Worm (Caenorhabditis elegans) whole organism, L2 larva: ENCODE data around the gene nhr-59.

Source experiments
- C34F6.9 ChIP-seq: fragments of 150-350 bp; optimal IDR thresholded peaks from 2 replicates; lab custom pipeline; 2014; ENCODE audit warnings: missing biosample characterization, missing genetic modification characterization
- Y55F3AM.14 ChIP-seq: fragments of 200-800 bp; sonication (Bioruptor generic); optimal IDR thresholded peaks from 2 replicates; lab custom pipeline; 2018; ENCODE audit warnings: mild to moderate bottlenecking, missing genetic modification characterization, missing compliant biosample characterization
- ZK546.5 ChIP-seq: sonication (generic microtip); optimal IDR thresholded peaks from 2 replicates; lab custom pipeline; 2017; ENCODE audit warnings: missing biosample characterization, missing genetic modification characterization
- blmp-1 ChIP-seq: sonication (generic microtip); optimal IDR thresholded peaks from 2 replicates; lab custom pipeline; 2017; ENCODE audit warnings: missing genetic modification characterization, mild to moderate bottlenecking, missing compliant biosample characterization, antibody characterized with exemption, moderate library complexity; ENCODE audit not compliant: insufficient read depth
- ceh-16 ChIP-seq: fragments of 150-350 bp; optimal IDR thresholded peaks from 2 replicates; lab custom pipeline; 2014; ENCODE audit warnings: missing biosample characterization, missing genetic modification characterization
- ceh-82 ChIP-seq: fragments of 150-350 bp; optimal IDR thresholded peaks from 2 replicates; lab custom pipeline; 2014; ENCODE audit warnings: missing biosample characterization, missing genetic modification characterization
- crh-2 ChIP-seq: sonication (generic microtip); optimal IDR thresholded peaks from 2 replicates; lab custom pipeline; 2017; ENCODE audit warnings: missing biosample characterization, missing genetic modification characterization
- dmd-4 ChIP-seq: sonication (generic microtip); optimal IDR thresholded peaks from 2 replicates; lab custom pipeline; 2017; ENCODE audit warnings: missing biosample characterization, missing genetic modification characterization
- egl-27 ChIP-seq: sonication (generic microtip); optimal IDR thresholded peaks from 3 replicates; lab custom pipeline; 2017; ENCODE audit warnings: missing biosample characterization, missing genetic modification reagents, missing genetic modification characterization
- elt-1 ChIP-seq: fragments of 150-350 bp; optimal IDR thresholded peaks from 2 replicates; lab custom pipeline; 2014; ENCODE audit warnings: missing biosample characterization, missing genetic modification characterization
- elt-3 ChIP-seq: sonication (generic microtip); optimal IDR thresholded peaks from 2 replicates; lab custom pipeline; 2017; ENCODE audit warnings: missing biosample characterization, missing genetic modification characterization
- fos-1 ChIP-seq: fragments of 150-350 bp; optimal IDR thresholded peaks from 2 replicates; lab custom pipeline; 2014; ENCODE audit warnings: missing biosample characterization, missing genetic modification characterization
- mab-5 ChIP-seq: fragments of 150-350 bp; optimal IDR thresholded peaks from 2 replicates; lab custom pipeline; 2014; ENCODE audit warnings: missing biosample characterization, missing genetic modification characterization
- mbf-1 ChIP-seq: sonication (generic microtip); optimal IDR thresholded peaks from 2 replicates; lab custom pipeline; 2017; ENCODE audit warnings: missing biosample characterization, missing genetic modification characterization
- mdl-1 ChIP-seq, 2 experiments: fragments of 150-350 bp in 1 of 2; sonication (generic microtip) in 1 of 2; optimal IDR thresholded peaks; 2 replicates each; lab custom pipeline; 2017; ENCODE audit warnings: missing biosample characterization in 2 of 2, missing genetic modification characterization in 2 of 2
- nhr-11 ChIP-seq: fragments of 150-350 bp; optimal IDR thresholded peaks from 2 replicates; lab custom pipeline; 2014; ENCODE audit warnings: missing biosample characterization, missing genetic modification characterization
- nhr-12 ChIP-seq: fragments of 150-350 bp; optimal IDR thresholded peaks from 2 replicates; lab custom pipeline; 2014; ENCODE audit warnings: missing biosample characterization, missing genetic modification characterization
- nhr-129 ChIP-seq: fragments of 150-350 bp; optimal IDR thresholded peaks from 2 replicates; lab custom pipeline; 2014; ENCODE audit warnings: missing biosample characterization, missing genetic modification characterization
- nhr-237 ChIP-seq: fragments of 150-350 bp; optimal IDR thresholded peaks from 2 replicates; lab custom pipeline; 2014; ENCODE audit warnings: missing biosample characterization, missing genetic modification characterization
- nhr-25 ChIP-seq: fragments of 150-350 bp; sonication (generic microtip); optimal IDR thresholded peaks from 3 replicates; lab custom pipeline; 2014; ENCODE audit warnings: missing biosample characterization, missing genetic modification characterization
- nhr-6 ChIP-seq: fragments of 150-350 bp; optimal IDR thresholded peaks from 2 replicates; lab custom pipeline; 2014; ENCODE audit warnings: missing biosample characterization, missing genetic modification characterization
- nhr-77 ChIP-seq: fragments of 150-350 bp; optimal IDR thresholded peaks from 2 replicates; lab custom pipeline; 2014; ENCODE audit warnings: missing biosample characterization, missing genetic modification characterization
- peb-1 ChIP-seq: fragments of 150-350 bp; optimal IDR thresholded peaks from 2 replicates; lab custom pipeline; 2014; ENCODE audit warnings: missing biosample characterization, missing genetic modification characterization
- skn-1 ChIP-seq: sonication (generic microtip); optimal IDR thresholded peaks from 2 replicates; lab custom pipeline; 2017; ENCODE audit warnings: missing biosample characterization, missing genetic modification characterization
- sma-9 ChIP-seq, 2 experiments: fragments of 150-350 bp in 1 of 2; sonication (generic microtip) in 1 of 2; optimal IDR thresholded peaks; 2 replicates each; lab custom pipeline; 2014 to 2016; ENCODE audit warnings: missing genetic modification characterization in 2 of 2, mild to moderate bottlenecking in 1 of 2, missing biosample characterization in 1 of 2, missing compliant biosample characterization in 1 of 2, missing genetic modification reagents in 1 of 2, moderate library complexity in 1 of 2
- unc-39 ChIP-seq: fragments of 150-350 bp; optimal IDR thresholded peaks from 2 replicates; lab custom pipeline; 2014; ENCODE audit warnings: missing biosample characterization, missing genetic modification characterization
- unc-55 ChIP-seq: fragments of 150-350 bp; sonication (generic microtip); optimal IDR thresholded peaks from 3 replicates; lab custom pipeline; 2014; ENCODE audit warnings: missing biosample characterization, missing genetic modification reagents, missing genetic modification characterization
- zag-1 ChIP-seq: fragments of 150-350 bp; optimal IDR thresholded peaks from 2 replicates; lab custom pipeline; 2014; ENCODE audit warnings: missing biosample characterization, missing genetic modification characterization
- ztf-1 ChIP-seq: fragments of 200-800 bp; sonication (Bioruptor generic); conservative IDR thresholded peaks from 2 replicates; pipeline ENCODE4 v1.3.6; 2022; ENCODE audit warnings: missing genetic modification characterization, missing compliant biosample characterization
- ztf-11 ChIP-seq: sonication (generic microtip); optimal IDR thresholded peaks from 2 replicates; lab custom pipeline; 2017; ENCODE audit warnings: missing biosample characterization, missing genetic modification characterization

nhr-59 gene

ce11 chrV:2281499-2281898, 3.4 kb upstream of the nhr-59 start, which contains the start of gene nhr-228 (continued):
- TF ChIP-seq mab-5 (tag; lab: Kevin White, UChicago), result no peak
- peak; percentile 41 for TF ChIP-seq nhr-129 (tag; lab: Kevin White, UChicago)
- TF ChIP-seq mdl-1 (tag; optimal IDR thresholded peaks at IDR 0.05; lab: Kevin White, UChicago), result no peak
- peak; percentile 19 for TF ChIP-seq blmp-1 (tag; lab: Kevin White, UChicago)
- TF ChIP-seq dmd-4, result no peak
- no peak for TF ChIP-seq ztf-11
- TF ChIP-seq, all 48 proteins: peak for 12

ce11 chrV:2278543-2278942, 478 bp upstream of the nhr-59 start, which contains the start of gene fbxa-137:
Gene fbxa-137 (plus strand): TSS chrV:2278816.
- TF ChIP-seq ZK546.5, result no peak
- TF ChIP-seq ceh-82, result no peak
- peak; percentile 21 for TF ChIP-seq C34F6.9 (tag; lab: Kevin White, UChicago)
- TF ChIP-seq unc-55 (GFP tag; lab: Kevin White, UChicago), result peak; percentile 62
- no peak for TF ChIP-seq peb-1 (tag; lab: Kevin White, UChicago)
- TF ChIP-seq ztf-1 (GFP tag; lab: Robert Waterston, UW), result no peak
- TF ChIP-seq, all 48 proteins: peak for 2

DNA sequence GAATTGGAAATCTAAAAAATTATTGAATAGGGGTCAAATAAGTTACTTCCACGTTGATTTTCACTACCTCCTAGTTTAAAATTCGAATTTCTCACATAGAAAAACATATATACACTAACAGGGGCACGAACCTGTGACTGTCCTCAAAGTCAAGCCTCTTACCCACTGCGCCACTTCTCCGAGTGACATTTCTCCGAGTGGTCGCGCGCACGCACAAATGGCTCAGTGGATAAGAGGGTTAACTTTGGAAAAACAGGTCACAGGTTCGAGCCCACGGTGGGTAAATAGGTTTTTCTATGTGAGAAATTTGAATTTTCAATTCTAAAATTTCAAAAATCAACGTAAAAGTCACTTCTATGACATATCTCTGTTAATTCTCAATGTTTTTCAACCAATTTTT, 805 bp downstream of the nhr-59 start:
- TF ChIP-seq elt-3 (tag; lab: Kevin White, UChicago) (no peak), mdl-1 (tag; optimal IDR thresholded peaks at IDR 0.05; lab: Kevin White, UChicago) (no peak), mbf-1 (tag; lab: Kevin White, UChicago) (no peak), nhr-25 (tag; lab: Kevin White, UChicago) (no peak), nhr-11 (no peak), elt-1 (tag; lab: Kevin White, UChicago) (no peak), unc-39 (tag; lab: Kevin White, UChicago) (no peak), nhr-129 (tag; lab: Kevin White, UChicago) (no peak), skn-1 (tag; lab: Kevin White, UChicago) (no peak), nhr-77 (tag; lab: Kevin White, UChicago) (no peak), ZK546.5 (no peak), crh-2 (tag; lab: Kevin White, UChicago) (no peak), egl-27 (tag; lab: Kevin White, UChicago) (no peak), zag-1 (no peak), C34F6.9 (tag; lab: Kevin White, UChicago) (no peak)

- no peak for TF ChIP-seq unc-39 (tag; lab: Kevin White, UChicago)
These were observed 3.7 kb downstream of the nhr-59 start, which contains the start of the genes Y5H2A.4 and abu-4 for ce11 chrV:2274253-2274892. Gene Y5H2A.4 (minus strand): TSS chrV:2274353. Gene abu-4 (plus strand): TSS chrV:2274842.

- TF ChIP-seq ceh-82, result no peak
- TF ChIP-seq nhr-6 (tag; lab: Kevin White, UChicago), result no peak
- TF ChIP-seq peb-1 (tag; lab: Kevin White, UChicago), result no peak
- no peak for TF ChIP-seq ztf-11
- no peak for TF ChIP-seq nhr-237
- TF ChIP-seq skn-1 (tag; lab: Kevin White, UChicago), result no peak
- TF ChIP-seq mdl-1 (tag; optimal IDR thresholded peaks at IDR 0.05; lab: Kevin White, UChicago), result no peak
- TF ChIP-seq nhr-129 (tag; lab: Kevin White, UChicago), result no peak
These were observed 6.3 kb downstream of the nhr-59 start, which contains the start of gene Y5H2A.1 for ce11 chrV:2271750-2272149. Gene Y5H2A.1 (minus strand): TSS chrV:2271850.

DNA sequence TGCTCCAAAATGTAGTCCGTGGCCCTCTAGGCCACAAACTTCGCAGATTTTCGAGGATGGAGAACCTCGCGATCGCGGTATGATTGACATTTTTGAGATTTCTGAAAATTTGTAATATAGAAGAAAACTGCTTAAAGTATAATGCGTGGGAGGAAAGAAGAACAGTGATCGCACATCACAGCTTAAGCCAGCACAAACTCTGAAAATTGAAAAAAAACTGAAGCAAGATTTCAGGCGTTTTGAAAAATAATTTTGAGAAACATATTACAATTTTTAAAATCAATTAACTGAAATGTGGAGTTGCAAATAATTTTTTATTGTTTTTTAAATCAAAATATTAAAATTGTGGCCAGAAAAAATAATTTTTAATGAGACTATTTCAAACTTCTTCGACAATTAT, 11.1 kb downstream of the nhr-59 start, which contains the start of gene nhr-275:
Gene nhr-275, minus strand, starts transcription at position 101 of the 400 bp plus-strand sequence.
- TF ChIP-seq Y55F3AM.14 (GFP tag; lab: Kevin White, UChicago) (no peak), ZK546.5 (no peak), ceh-16 (tag; lab: Kevin White, UChicago) (no peak), dmd-4 (no peak), nhr-237 (no peak), nhr-12 (tag; lab: Kevin White, UChicago) (no peak)
- TF ChIP-seq, all 48 proteins: peak for 0

DNA sequence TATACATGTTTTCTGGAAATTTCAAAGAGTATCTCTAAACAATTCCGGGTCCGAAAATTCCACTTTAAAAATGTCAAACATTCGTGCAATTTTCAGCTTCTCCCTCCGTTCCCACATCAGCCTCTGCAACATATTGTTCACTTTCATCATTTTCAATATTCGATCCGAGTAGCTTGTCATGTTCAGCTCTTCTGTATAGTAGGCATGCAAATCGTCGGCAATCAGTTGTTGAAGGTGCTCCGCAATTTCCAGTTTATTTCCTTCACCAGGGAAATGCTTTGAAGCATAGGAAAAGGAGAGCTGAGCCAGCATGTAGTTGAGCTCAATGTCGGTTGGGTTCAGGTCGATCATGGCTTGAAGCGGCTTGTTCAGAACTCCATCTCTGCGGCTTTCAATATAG, 13.1 kb downstream of the nhr-59 start:
- TF ChIP-seq C34F6.9 (tag; lab: Kevin White, UChicago), result no peak
- TF ChIP-seq ztf-1 (GFP tag; lab: Robert Waterston, UW), result no peak
- no peak for TF ChIP-seq fos-1 (tag; lab: Kevin White, UChicago)
- no peak for TF ChIP-seq nhr-237
- no peak for TF ChIP-seq unc-55 (GFP tag; lab: Kevin White, UChicago)
- no peak for TF ChIP-seq sma-9 (GFP tag; optimal IDR thresholded peaks at IDR 0.05; lab: Kevin White, UChicago)
- no peak for TF ChIP-seq sma-9 (tag; optimal IDR thresholded peaks at IDR 0.05; lab: Kevin White, UChicago)
